Worm (Caenorhabditis elegans) whole organism, L4 larva: ENCODE data around the gene C55A6.6.

ENCODE experiments used
- D1046.2 ChIP-seq: fragments of 200-800 bp; sonication (Bioruptor generic); IDR thresholded peaks from 2 replicates; pipeline ENCODE4 v1.3.6; 2022; ENCODE audit warnings: missing genetic modification characterization, missing compliant biosample characterization
- F10B5.3 ChIP-seq: sonication (generic microtip); optimal IDR thresholded peaks from 2 replicates; lab custom pipeline; 2016; ENCODE audit warnings: mild to moderate bottlenecking, missing genetic modification characterization, missing compliant biosample characterization
- F26F4.8 ChIP-seq: fragments of 200-800 bp; sonication (Bioruptor generic); conservative IDR thresholded peaks from 2 replicates; pipeline ENCODE4 v1.3.6; 2022; ENCODE audit warnings: missing genetic modification characterization, missing compliant biosample characterization
- F44E2.7 ChIP-seq: fragments of 200-800 bp; sonication (Bioruptor generic); IDR thresholded peaks from 2 replicates; pipeline ENCODE4 v2.1.2; 2022; ENCODE audit warnings: missing genetic modification characterization, missing compliant biosample characterization
- F49E8.2 ChIP-seq: sonication (generic microtip); optimal IDR thresholded peaks from 2 replicates; lab custom pipeline; 2016; ENCODE audit warnings: missing compliant biosample characterization, mild to moderate bottlenecking, missing genetic modification characterization, borderline replicate concordance
- T26A8.4 ChIP-seq: fragments of 200-800 bp; sonication (Bioruptor generic); IDR thresholded peaks from 2 replicates; pipeline ENCODE4 v1.3.6; 2022; ENCODE audit warnings: missing genetic modification characterization, missing compliant biosample characterization
- Y48G9A.11 ChIP-seq: fragments of 200-800 bp; sonication (Bioruptor generic); IDR thresholded peaks from 2 replicates; pipeline ENCODE4 v1.3.6; 2022; ENCODE audit warnings: missing genetic modification reagents, missing genetic modification characterization, missing compliant biosample characterization
- Y5F2A.4 ChIP-seq: fragments of 200-800 bp; sonication (Bioruptor generic); optimal IDR thresholded peaks from 2 replicates; lab custom pipeline; 2018; ENCODE audit warnings: mild to moderate bottlenecking, missing genetic modification characterization, missing compliant biosample characterization
- Y75B8A.6 ChIP-seq: fragments of 200-800 bp; sonication (Bioruptor generic); IDR thresholded peaks from 2 replicates; pipeline ENCODE4 v1.3.6; 2022; ENCODE audit warnings: missing genetic modification reagents, missing genetic modification characterization, missing compliant biosample characterization
- aly-2 ChIP-seq: sonication (generic microtip); optimal IDR thresholded peaks from 2 replicates; lab custom pipeline; 2018; ENCODE audit warnings: missing biosample characterization, missing genetic modification characterization
- ama-1 ChIP-seq: fragments of 150-350 bp; optimal IDR thresholded peaks from 2 replicates; lab custom pipeline; 2014; ENCODE audit warnings: inconsistent platforms, mixed read lengths
- ceh-20 ChIP-seq: fragments of 200-800 bp; sonication (Bioruptor generic); IDR thresholded peaks from 2 replicates; pipeline ENCODE4 v1.3.6; 2022; ENCODE audit warnings: missing genetic modification reagents, missing genetic modification characterization, missing compliant biosample characterization
- ceh-28 ChIP-seq: fragments of 150-350 bp; optimal IDR thresholded peaks from 2 replicates; lab custom pipeline; 2014; ENCODE audit warnings: missing biosample characterization, missing genetic modification reagents, missing genetic modification characterization
- ceh-32 ChIP-seq: sonication (generic microtip); optimal IDR thresholded peaks from 2 replicates; lab custom pipeline; 2016; ENCODE audit warnings: mild to moderate bottlenecking, missing genetic modification characterization, missing compliant biosample characterization; ENCODE audit not compliant: poor library complexity
- ceh-44 ChIP-seq: fragments of 200-800 bp; sonication (Bioruptor generic); IDR thresholded peaks from 2 replicates; pipeline ENCODE4 v1.3.6; 2022; ENCODE audit warnings: missing genetic modification reagents, missing genetic modification characterization, missing compliant biosample characterization
- ces-1 ChIP-seq: fragments of 150-350 bp; sonication (generic microtip); optimal IDR thresholded peaks from 4 replicates; lab custom pipeline; 2014; ENCODE audit warnings: missing biosample characterization, missing genetic modification reagents, missing genetic modification characterization
- cey-2 ChIP-seq: sonication (generic microtip); optimal IDR thresholded peaks from 3 replicates; lab custom pipeline; 2017; ENCODE audit warnings: missing genetic modification characterization, mild to moderate bottlenecking, missing compliant biosample characterization, antibody characterized with exemption, borderline replicate concordance; ENCODE audit not compliant: insufficient read depth
- ctbp-1 ChIP-seq: fragments of 200-800 bp; sonication (Bioruptor generic); IDR thresholded peaks from 2 replicates; pipeline ENCODE4 v1.3.6; 2022; ENCODE audit warnings: missing genetic modification reagents, missing genetic modification characterization, missing compliant biosample characterization
- daf-19 ChIP-seq: fragments of 200-800 bp; sonication (Bioruptor generic); conservative IDR thresholded peaks from 2 replicates; pipeline ENCODE4 v1.3.6; 2022; ENCODE audit warnings: missing genetic modification characterization, missing compliant biosample characterization
- dmd-6 ChIP-seq: fragments of 200-800 bp; sonication (Bioruptor generic); IDR thresholded peaks from 2 replicates; pipeline ENCODE4 v1.3.6; 2022; ENCODE audit warnings: missing genetic modification reagents, missing genetic modification characterization, missing compliant biosample characterization
- dmd-8 ChIP-seq: fragments of 200-800 bp; sonication (Bioruptor generic); IDR thresholded peaks from 2 replicates; pipeline ENCODE4 v1.3.6; 2022; ENCODE audit warnings: missing genetic modification characterization, missing compliant biosample characterization
- dmd-9 ChIP-seq: fragments of 200-800 bp; sonication (Bioruptor generic); IDR thresholded peaks from 2 replicates; pipeline ENCODE4 v1.3.6; 2022; ENCODE audit warnings: missing genetic modification reagents, missing genetic modification characterization, missing compliant biosample characterization
- egl-27 ChIP-seq: sonication (generic microtip); optimal IDR thresholded peaks from 3 replicates; lab custom pipeline; 2017; ENCODE audit warnings: missing biosample characterization, missing genetic modification reagents, missing genetic modification characterization
- hlh-30 ChIP-seq: sonication (generic microtip); optimal IDR thresholded peaks from 2 replicates; lab custom pipeline; 2017; ENCODE audit warnings: antibody characterized with exemption, mild to moderate bottlenecking, missing genetic modification characterization, missing compliant biosample characterization; ENCODE audit not compliant: insufficient read depth
- hmg-1.1 ChIP-seq: fragments of 200-800 bp; sonication (Bioruptor generic); IDR thresholded peaks from 2 replicates; pipeline ENCODE4 v1.3.6; 2022; ENCODE audit warnings: missing genetic modification reagents, missing genetic modification characterization, missing compliant biosample characterization
- lin-29 ChIP-seq: fragments of 200-800 bp; sonication (Bioruptor generic); IDR thresholded peaks from 2 replicates; pipeline ENCODE4 v1.3.6; 2022; ENCODE audit warnings: missing genetic modification reagents, missing genetic modification characterization, missing compliant biosample characterization
- madf-5 ChIP-seq, 2 experiments: fragments of 200-800 bp; sonication (Bioruptor generic); IDR thresholded peaks; 2 replicates each; pipeline ENCODE4 v1.3.6; 2022; ENCODE audit warnings: missing compliant biosample characterization in 2 of 2, missing genetic modification characterization in 2 of 2
- mdl-1 ChIP-seq, 2 experiments: fragments of 150-350 bp in 1 of 2; sonication (generic microtip) in 1 of 2; optimal IDR thresholded peaks; 2 replicates each; lab custom pipeline; 2014 to 2017; ENCODE audit warnings: missing biosample characterization in 2 of 2, missing genetic modification characterization in 2 of 2
- mdt-29 ChIP-seq: fragments of 200-800 bp; sonication (Bioruptor generic); IDR thresholded peaks from 2 replicates; pipeline ENCODE4 v1.3.6; 2022; ENCODE audit warnings: missing genetic modification reagents, missing genetic modification characterization, missing compliant biosample characterization
- mxl-2 ChIP-seq: fragments of 200-800 bp; sonication (Bioruptor generic); conservative IDR thresholded peaks from 2 replicates; pipeline ENCODE4 v1.3.6; 2022; ENCODE audit warnings: missing genetic modification reagents, missing genetic modification characterization, missing compliant biosample characterization
- nhr-10 ChIP-seq: fragments of 150-350 bp; optimal IDR thresholded peaks from 2 replicates; lab custom pipeline; 2014; ENCODE audit warnings: missing biosample characterization, missing genetic modification characterization
- nhr-102 ChIP-seq: sonication (generic microtip); optimal IDR thresholded peaks from 2 replicates; lab custom pipeline; 2016; ENCODE audit warnings: mild to moderate bottlenecking, missing genetic modification characterization, moderate library complexity, missing compliant biosample characterization
- nhr-11 ChIP-seq: fragments of 150-350 bp; optimal IDR thresholded peaks from 2 replicates; lab custom pipeline; 2014; ENCODE audit warnings: missing biosample characterization, missing genetic modification characterization
- nhr-41 ChIP-seq: fragments of 200-800 bp; sonication (Bioruptor generic); IDR thresholded peaks from 2 replicates; pipeline ENCODE4 v1.3.6; 2022; ENCODE audit warnings: missing genetic modification reagents, missing genetic modification characterization, missing compliant biosample characterization
- nhr-42 ChIP-seq: fragments of 200-800 bp; sonication (Bioruptor generic); IDR thresholded peaks from 2 replicates; pipeline ENCODE4 v1.3.6; 2022; ENCODE audit warnings: missing genetic modification characterization, missing compliant biosample characterization
- nhr-48 ChIP-seq: sonication (generic microtip); optimal IDR thresholded peaks from 2 replicates; lab custom pipeline; 2016; ENCODE audit warnings: mild to moderate bottlenecking, missing genetic modification characterization, missing compliant biosample characterization
- nhr-77 ChIP-seq: fragments of 150-350 bp; optimal IDR thresholded peaks from 2 replicates; lab custom pipeline; 2014; ENCODE audit warnings: missing biosample characterization, missing genetic modification characterization
- php-3 ChIP-seq: fragments of 200-800 bp; sonication (Bioruptor generic); IDR thresholded peaks from 2 replicates; pipeline ENCODE4 v1.3.6; 2022; ENCODE audit warnings: missing genetic modification reagents, missing genetic modification characterization, missing compliant biosample characterization
- pqm-1 ChIP-seq: sonication (generic microtip); optimal IDR thresholded peaks from 2 replicates; lab custom pipeline; 2017; ENCODE audit warnings: missing biosample characterization, missing genetic modification characterization
- skn-1 ChIP-seq: fragments of 150-350 bp; optimal IDR thresholded peaks from 2 replicates; lab custom pipeline; 2014; ENCODE audit warnings: missing biosample characterization, missing genetic modification characterization
- tag-97 ChIP-seq: fragments of 200-800 bp; sonication (Bioruptor generic); IDR thresholded peaks from 2 replicates; pipeline ENCODE4 v1.3.6; 2022; ENCODE audit warnings: missing genetic modification characterization, missing compliant biosample characterization
- tra-1 ChIP-seq: fragments of 200-800 bp; sonication (Bioruptor generic); IDR thresholded peaks from 2 replicates; pipeline ENCODE4 v1.3.6; 2022; ENCODE audit warnings: missing genetic modification reagents, missing genetic modification characterization, missing compliant biosample characterization
- unc-62 ChIP-seq, 3 experiments: fragments of 150-350 bp in 1 of 3; sonication (generic microtip); optimal IDR thresholded peaks in 2 of 3; peaks in 1 of 3; 1 replicate in 1 of 3; 2 replicates in 2 of 3; lab custom pipeline; 2014 to 2017; ENCODE audit warnings: missing biosample characterization in 3 of 3, missing genetic modification characterization in 3 of 3, missing genetic modification reagents in 3 of 3, missing genotype in 1 of 3
- zfp-2 ChIP-seq: sonication (generic microtip); optimal IDR thresholded peaks from 2 replicates; lab custom pipeline; 2016; ENCODE audit warnings: mild to moderate bottlenecking, missing genetic modification characterization, missing compliant biosample characterization
- zfp-3 ChIP-seq: fragments of 200-800 bp; sonication (Bioruptor generic); conservative IDR thresholded peaks from 2 replicates; pipeline ENCODE4 v1.3.6; 2022; ENCODE audit warnings: missing genetic modification reagents, missing genetic modification characterization, missing compliant biosample characterization
- zip-11 ChIP-seq: fragments of 200-800 bp; sonication (Bioruptor generic); IDR thresholded peaks from 2 replicates; pipeline ENCODE4 v1.3.6; 2022; ENCODE audit warnings: missing genetic modification characterization, missing compliant biosample characterization
- ztf-11 ChIP-seq: fragments of 150-350 bp; optimal IDR thresholded peaks from 2 replicates; lab custom pipeline; 2014; ENCODE audit warnings: missing biosample characterization, missing genetic modification characterization
- ztf-7 ChIP-seq: fragments of 150-350 bp; optimal IDR thresholded peaks from 2 replicates; lab custom pipeline; 2014; ENCODE audit warnings: missing biosample characterization, missing genetic modification characterization

The C55A6.6 gene

DNA sequence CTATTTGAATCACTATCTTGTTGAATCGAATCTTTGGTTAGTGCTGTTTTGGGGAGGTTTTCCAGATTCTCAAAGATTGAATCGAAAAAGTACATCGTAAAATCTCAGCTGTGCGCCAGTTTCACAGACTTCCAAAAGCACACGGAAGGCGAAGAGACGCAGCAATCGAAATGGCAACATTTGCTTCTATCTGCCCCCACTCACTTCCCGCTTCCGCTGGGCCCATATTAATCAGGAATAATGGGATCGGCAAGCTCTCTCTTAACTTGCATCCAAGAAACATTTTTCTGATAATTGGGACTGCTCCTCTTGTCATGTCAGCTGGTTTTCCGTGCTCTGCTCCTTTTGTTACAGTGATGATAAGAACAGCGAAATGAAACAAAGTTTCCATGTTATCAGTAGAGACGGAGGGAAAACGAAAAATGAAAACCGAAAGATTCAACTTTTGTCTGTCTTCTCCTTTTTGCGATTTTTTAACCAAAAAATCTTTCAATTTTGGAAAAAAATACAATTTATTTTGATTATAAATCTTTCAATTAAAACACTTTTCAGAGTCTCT lies 21.0 kb upstream of the C55A6.6 start (continued):
- TF ChIP-seq lin-29 (GFP tag; lab: Robert Waterston, UW) (no peak), pqm-1 (tag; lab: Kevin White, UChicago) (peak; percentile 82), F44E2.7 (GFP tag; lab: Robert Waterston, UW) (no peak), cey-2 (no peak), ces-1 (GFP tag; lab: Kevin White, UChicago) (no peak), ceh-28 (tag; lab: Kevin White, UChicago) (no peak), skn-1 (tag; lab: Kevin White, UChicago) (no peak), nhr-48 (no peak), ztf-7 (no peak), T26A8.4 (no peak), F10B5.3 (tag; lab: Kevin White, UChicago) (no peak), nhr-41 (no peak), tra-1 (GFP tag; lab: Robert Waterston, UW) (no peak)
- TF ChIP-seq, all 104 proteins: peak for 14

DNA sequence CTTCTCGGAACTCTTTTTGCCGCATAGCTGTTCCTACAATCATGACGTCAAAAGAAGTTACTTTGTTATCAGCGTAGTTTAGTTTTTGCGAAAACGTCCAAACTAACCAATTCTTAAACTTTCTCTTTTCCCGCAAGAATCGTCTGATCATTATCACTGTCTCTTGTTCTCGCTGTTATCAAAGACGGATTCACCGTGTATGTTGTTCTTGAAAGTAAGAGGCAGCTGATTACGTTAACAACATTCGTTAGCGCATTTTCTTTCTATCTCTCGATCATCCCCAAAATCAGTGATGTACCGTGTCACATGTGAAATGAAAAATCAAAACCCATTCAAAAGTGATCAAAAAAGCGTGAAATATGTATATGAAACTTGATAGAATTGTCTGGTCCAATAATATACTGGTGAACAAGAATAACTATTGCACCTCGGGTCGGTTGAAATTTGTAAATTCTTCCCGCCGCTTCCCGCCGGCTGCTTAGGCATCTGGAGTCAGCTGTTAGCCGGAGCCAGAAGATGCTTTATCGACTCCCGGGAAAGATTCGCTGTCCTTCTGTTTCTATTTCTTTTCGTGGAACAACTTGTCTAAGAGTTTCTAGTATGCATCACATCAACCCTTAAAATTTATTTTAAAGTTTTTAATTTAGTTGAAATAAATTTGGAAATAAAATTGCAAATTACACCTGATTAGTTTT lies 20.1 kb upstream of the C55A6.6 start:
- TF ChIP-seq tra-1 (GFP tag; lab: Robert Waterston, UW) (no peak), nhr-41 (no peak), Y48G9A.11 (no peak), ceh-44 (GFP tag; lab: Robert Waterston, UW) (no peak), nhr-77 (tag; lab: Kevin White, UChicago) (peak; percentile 84), F49E8.2 (no peak), dmd-8 (GFP tag; lab: Robert Waterston, UW) (no peak), F10B5.3 (tag; lab: Kevin White, UChicago) (no peak), zip-11 (GFP tag; lab: Robert Waterston, UW) (no peak), ceh-32 (tag; lab: Kevin White, UChicago) (no peak), F26F4.8 (GFP tag; lab: Robert Waterston, UW) (no peak), hlh-30 (tag; lab: Kevin White, UChicago) (peak; percentile 85), tag-97 (GFP tag; lab: Robert Waterston, UW) (no peak), ctbp-1 (GFP tag; lab: Robert Waterston, UW) (no peak), zfp-3 (GFP tag; lab: Robert Waterston, UW) (0 out of 2 replicates have a peak, but pooled peaks have one; percentile 25), daf-19 (GFP tag; lab: Robert Waterston, UW) (no peak), nhr-10 (tag; lab: Kevin White, UChicago) (peak; percentile 41), nhr-102 (tag; lab: Kevin White, UChicago) (no peak), cey-2 (peak; percentile 78), mxl-2 (no peak), ceh-20 (no peak), ztf-11 (tag; lab: Kevin White, UChicago) (no peak), D1046.2 (GFP tag; lab: Robert Waterston, UW) (no peak), zfp-2 (no peak), Y75B8A.6 (no peak), ama-1 (lab: Kevin White, UChicago) (no peak), unc-62 (GFP tag; optimal IDR thresholded peaks at IDR 0.05 in 1 of 2; lab: Kevin White, UChicago) (peak in 1 of 2 experiments; percentile 79), unc-62 (tag; optimal IDR thresholded peaks at IDR 0.05; lab: Kevin White, UChicago) (no peak), Y5F2A.4 (GFP tag; lab: Kevin White, UChicago) (no peak), dmd-6 (GFP tag; lab: Robert Waterston, UW) (peak; percentile 66), madf-5 (GFP tag; IDR thresholded peaks at IDR 0.05; lab: Robert Waterston, UW) (no peak), php-3 (GFP tag; lab: Robert Waterston, UW) (0 out of 2 replicates have a peak, but pooled peaks have one; percentile 28), aly-2 (tag; lab: Kevin White, UChicago) (no peak), nhr-42 (GFP tag; lab: Robert Waterston, UW) (no peak), nhr-11 (no peak), dmd-9 (no peak), egl-27 (tag; lab: Kevin White, UChicago) (no peak), mdt-29 (GFP tag; lab: Robert Waterston, UW) (no peak), mdl-1 (tag; optimal IDR thresholded peaks at IDR 0.05; lab: Kevin White, UChicago) (peak in 1 of 2 experiments; percentile 59), hmg-1.1 (no peak)
